Worm (Caenorhabditis elegans) whole organism, early embryonic: ENCODE results near the gene C14F11.7.

Source experiments
- B0310.2 ChIP-seq: sonication (generic microtip); optimal IDR thresholded peaks from 2 replicates; lab custom pipeline; 2016; ENCODE audit warnings: mild to moderate bottlenecking, missing genetic modification characterization, missing compliant biosample characterization
- aly-1 ChIP-seq: sonication (generic microtip); optimal IDR thresholded peaks from 2 replicates; lab custom pipeline; 2016; ENCODE audit warnings: missing genetic modification characterization, missing compliant biosample characterization
- ama-1 ChIP-seq: fragments of 150-350 bp; optimal IDR thresholded peaks from 2 replicates; lab custom pipeline; 2014
- ceh-13 ChIP-seq: fragments of 200-800 bp; sonication (Bioruptor generic); optimal IDR thresholded peaks from 2 replicates; lab custom pipeline; 2018; ENCODE audit warnings: mild to moderate bottlenecking, missing genetic modification characterization, missing compliant biosample characterization
- ceh-36 ChIP-seq: sonication (generic microtip); optimal IDR thresholded peaks from 2 replicates; lab custom pipeline; 2016; ENCODE audit warnings: missing genetic modification characterization, inconsistent platforms, missing compliant biosample characterization
- ets-7 ChIP-seq: sonication (generic microtip); optimal IDR thresholded peaks from 2 replicates; lab custom pipeline; 2016; ENCODE audit warnings: missing genotype, missing genetic modification characterization, missing compliant biosample characterization
- flt-1 ChIP-seq: fragments of 200-800 bp; sonication (Bioruptor generic); IDR thresholded peaks from 2 replicates; pipeline ENCODE4 v1.3.6; 2022; ENCODE audit warnings: missing genetic modification characterization, missing compliant biosample characterization
- hmbx-1 ChIP-seq: sonication (generic microtip); optimal IDR thresholded peaks from 2 replicates; lab custom pipeline; 2016; ENCODE audit warnings: mild to moderate bottlenecking, missing genetic modification characterization, missing compliant biosample characterization
- hmg-4 ChIP-seq: fragments of 200-800 bp; sonication (Bioruptor generic); optimal IDR thresholded peaks from 2 replicates; lab custom pipeline; 2018; ENCODE audit warnings: mild to moderate bottlenecking, missing genetic modification characterization, missing compliant biosample characterization
- scrt-1 ChIP-seq: fragments of 200-800 bp; sonication (Bioruptor generic); IDR thresholded peaks from 2 replicates; pipeline ENCODE4 v1.3.6; 2022; ENCODE audit warnings: missing genetic modification characterization, missing compliant biosample characterization
- sea-1 ChIP-seq: fragments of 200-800 bp; sonication (Bioruptor generic); conservative IDR thresholded peaks from 2 replicates; pipeline ENCODE4 v1.3.6; 2022; ENCODE audit warnings: missing genetic modification characterization, missing compliant biosample characterization
- tra-4 ChIP-seq: sonication (generic microtip); optimal IDR thresholded peaks from 2 replicates; lab custom pipeline; 2017; ENCODE audit warnings: missing genetic modification characterization, missing compliant biosample characterization

DNA sequence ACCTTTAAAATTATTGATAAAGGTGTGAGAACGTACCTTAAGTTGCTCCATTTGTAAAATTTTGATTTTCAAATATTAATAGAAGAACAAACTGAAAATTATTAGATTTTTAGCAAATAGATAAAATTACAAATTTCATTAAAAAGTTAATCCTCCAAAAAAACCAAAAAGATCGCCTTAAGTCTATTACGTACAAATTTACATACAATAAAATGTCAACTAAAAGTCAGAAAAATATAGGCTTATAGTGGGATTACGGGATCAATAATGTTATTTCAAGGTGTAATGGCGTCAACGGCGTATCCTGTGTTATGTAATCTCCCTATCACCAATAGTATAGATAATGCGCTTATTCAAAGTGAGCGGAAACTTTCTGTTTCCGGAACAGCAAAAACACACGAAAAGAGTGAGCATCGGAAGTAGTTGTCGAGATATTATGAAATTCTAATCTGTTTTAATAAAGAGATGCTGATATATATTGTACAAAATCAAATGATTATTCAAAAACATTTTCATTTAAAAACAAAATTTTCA is 14.1 kb downstream of the C14F11.7 start, which contains the start of gene ceh-54:
- TF ChIP-seq hmbx-1 (tag; lab: Kevin White, UChicago): no peak
- TF ChIP-seq tra-4 (tag; lab: Kevin White, UChicago): no peak
- TF ChIP-seq ama-1 (lab: Kevin White, UChicago): no peak
- no peak for TF ChIP-seq ceh-13 (GFP tag; lab: Kevin White, UChicago)
- TF ChIP-seq scrt-1: no peak
- TF ChIP-seq B0310.2: no peak
- TF ChIP-seq sea-1: no peak
- no peak for TF ChIP-seq aly-1 (tag; lab: Kevin White, UChicago)
- TF ChIP-seq hmg-4 (GFP tag; lab: Kevin White, UChicago): no peak
- TF ChIP-seq ets-7: no peak
- no peak for TF ChIP-seq flt-1 (GFP tag; lab: Robert Waterston, UW)
- no peak for TF ChIP-seq ceh-36
